Worm (Caenorhabditis elegans) whole organism, midembryonic: Measurements from ENCODE around the gene che-7.

Experiments used
- T22C8.4 ChIP-seq: fragments of 200-800 bp; sonication (Bioruptor generic); IDR thresholded peaks from 2 replicates; pipeline ENCODE4 v1.3.6; 2022; ENCODE audit warnings: missing genetic modification characterization, missing compliant biosample characterization
- cog-1 ChIP-seq: sonication (generic microtip); optimal IDR thresholded peaks from 2 replicates; lab custom pipeline; 2016; ENCODE audit warnings: missing genetic modification characterization, missing compliant biosample characterization
- flt-1 ChIP-seq: fragments of 200-800 bp; sonication (Bioruptor generic); IDR thresholded peaks from 2 replicates; pipeline ENCODE4 v1.3.6; 2022; ENCODE audit warnings: missing genetic modification characterization, missing compliant biosample characterization
- klf-2 ChIP-seq: fragments of 200-800 bp; sonication (Bioruptor generic); conservative IDR thresholded peaks from 2 replicates; pipeline ENCODE4 v1.3.6; 2022; ENCODE audit warnings: missing genetic modification reagents, missing genetic modification characterization, missing compliant biosample characterization
- tab-1 ChIP-seq: fragments of 200-800 bp; sonication (Bioruptor generic); IDR thresholded peaks from 2 replicates; pipeline ENCODE4 v1.3.6; 2022; ENCODE audit warnings: missing genetic modification characterization, missing compliant biosample characterization

ce11 chrV:7985860-7986259, 16.9 kb upstream of the che-7 start, which contains the start of gene Y97E10AL.1:
- TF ChIP-seq flt-1 (GFP tag; lab: Robert Waterston, UW): no peak
- no peak for TF ChIP-seq tab-1 (GFP tag; lab: Robert Waterston, UW)
- TF ChIP-seq cog-1 (tag; lab: Kevin White, UChicago): no peak
- no peak for TF ChIP-seq T22C8.4 (GFP tag; lab: Robert Waterston, UW)
- TF ChIP-seq klf-2 (GFP tag; lab: Robert Waterston, UW): no peak
